Fruit fly (Drosophila melanogaster) whole organism: Measurements from ENCODE around the gene CG13484.

ENCODE experiments used
- CG8478 ChIP-seq: fragments of >200 bp; optimal IDR thresholded peaks from 2 replicates; lab custom pipeline; 2018; ENCODE audit warnings: inconsistent platforms
- pan ChIP-seq: fragments of >200 bp; optimal IDR thresholded peaks from 2 replicates; lab custom pipeline; 2017

DNA sequence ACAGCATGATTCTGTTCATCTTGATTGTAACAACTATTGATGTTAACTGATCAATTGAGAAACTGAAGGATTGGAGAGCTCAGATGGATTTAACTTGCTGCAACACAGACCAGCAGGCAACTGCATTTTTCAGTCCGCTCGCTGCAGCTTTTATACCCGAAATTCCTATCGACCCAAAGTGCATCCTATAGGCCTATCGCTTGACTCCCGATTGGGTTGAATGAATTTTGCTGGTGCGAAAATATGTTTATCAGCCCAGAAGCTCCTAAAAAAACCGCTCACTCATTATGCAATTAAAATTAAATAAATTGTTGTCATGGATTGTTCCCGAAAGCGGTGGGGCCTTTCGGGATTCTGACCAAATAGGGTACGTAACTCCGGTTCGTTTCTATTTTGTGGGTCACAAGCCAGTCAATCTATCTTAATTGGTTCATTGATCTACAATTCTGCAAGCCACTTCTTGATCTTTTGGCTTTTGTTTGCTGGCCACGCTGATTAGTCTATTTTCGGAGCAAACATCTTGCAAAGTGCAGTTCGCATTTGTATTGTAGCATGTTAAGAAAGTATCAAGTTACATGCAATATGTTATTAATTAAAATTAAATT is 45.2 kb upstream of the CG13484 start, which contains the start of gene Fbp1:
- TF ChIP-seq CG8478 (lab: Kevin White, UChicago) (no peak), pan (no peak)
